Worm (Caenorhabditis elegans) whole organism, L3 larva: ENCODE data around the gene nspd-4.
A peak's percentile ranks its signal among the peaks of the same experiment; 100 is the strongest.

Experiments
- ZK546.5 ChIP-seq: sonication (generic microtip); optimal IDR thresholded peaks from 2 replicates; lab custom pipeline; 2017; ENCODE audit warnings: missing biosample characterization, missing genetic modification characterization
- aly-2 ChIP-seq: fragments of 150-350 bp; optimal IDR thresholded peaks from 2 replicates; lab custom pipeline; 2014; ENCODE audit warnings: missing biosample characterization, missing genetic modification characterization
- ceh-16 ChIP-seq: sonication (generic microtip); optimal IDR thresholded peaks from 2 replicates; lab custom pipeline; 2017; ENCODE audit warnings: missing biosample characterization, missing genetic modification characterization
- ceh-28 ChIP-seq: fragments of 150-350 bp; optimal IDR thresholded peaks from 2 replicates; lab custom pipeline; 2014; ENCODE audit warnings: missing biosample characterization, missing genetic modification reagents, missing genetic modification characterization
- ceh-82 ChIP-seq: fragments of 150-350 bp; optimal IDR thresholded peaks from 2 replicates; lab custom pipeline; 2014; ENCODE audit warnings: missing biosample characterization, missing genetic modification characterization
- ceh-9 ChIP-seq: sonication (generic microtip); optimal IDR thresholded peaks from 2 replicates; lab custom pipeline; 2018; ENCODE audit warnings: missing biosample characterization, missing genetic modification characterization
- daf-12 ChIP-seq: fragments of 150-350 bp; optimal IDR thresholded peaks from 2 replicates; lab custom pipeline; 2014; ENCODE audit warnings: missing biosample characterization, missing genetic modification reagents, missing genetic modification characterization
- egl-27 ChIP-seq: sonication (generic microtip); optimal IDR thresholded peaks from 4 replicates; lab custom pipeline; 2017; ENCODE audit warnings: missing biosample characterization, missing genetic modification reagents, missing genetic modification characterization
- egl-5 ChIP-seq: fragments of 150-350 bp; optimal IDR thresholded peaks from 2 replicates; lab custom pipeline; 2017; ENCODE audit warnings: missing biosample characterization, missing genetic modification reagents, missing genetic modification characterization, inconsistent platforms
- elt-1 ChIP-seq: fragments of 150-350 bp; optimal IDR thresholded peaks from 2 replicates; lab custom pipeline; 2014; ENCODE audit warnings: missing biosample characterization, missing genetic modification characterization
- elt-2 ChIP-seq: sonication (generic microtip); optimal IDR thresholded peaks from 2 replicates; lab custom pipeline; 2016; ENCODE audit warnings: missing genetic modification reagents, mild to moderate bottlenecking, missing genetic modification characterization, missing compliant biosample characterization
- elt-3 ChIP-seq, 3 experiments: fragments of 150-350 bp in 1 of 3; sonication (generic microtip) in 2 of 3; optimal IDR thresholded peaks; 2 replicates in 2 of 3; 4 replicates in 1 of 3; lab custom pipeline; 2014 to 2017; ENCODE audit warnings: missing biosample characterization in 3 of 3, missing genetic modification characterization in 3 of 3
- eor-1 ChIP-seq, 2 experiments: fragments of 150-350 bp; optimal IDR thresholded peaks; 2 replicates each; lab custom pipeline; 2014 to 2018; ENCODE audit warnings: missing biosample characterization in 2 of 2, missing genetic modification characterization in 2 of 2
- fkh-2 ChIP-seq: fragments of 150-350 bp; optimal IDR thresholded peaks from 2 replicates; lab custom pipeline; 2014; ENCODE audit warnings: missing biosample characterization, missing genetic modification reagents, missing genetic modification characterization
- fos-1 ChIP-seq: fragments of 150-350 bp; optimal IDR thresholded peaks from 2 replicates; lab custom pipeline; 2014; ENCODE audit warnings: missing biosample characterization, missing genetic modification characterization
- hmg-11 ChIP-seq: sonication (generic microtip); optimal IDR thresholded peaks from 2 replicates; lab custom pipeline; 2016; ENCODE audit warnings: missing genetic modification characterization, missing compliant biosample characterization
- jun-1 ChIP-seq: fragments of 150-350 bp; optimal IDR thresholded peaks from 2 replicates; lab custom pipeline; 2014; ENCODE audit warnings: missing biosample characterization, missing genetic modification reagents, missing genetic modification characterization
- lin-15B ChIP-seq: fragments of 150-350 bp; optimal IDR thresholded peaks from 2 replicates; lab custom pipeline; 2014; ENCODE audit warnings: missing biosample characterization, missing genetic modification characterization
- lin-39 ChIP-seq: fragments of 150-350 bp; optimal IDR thresholded peaks from 2 replicates; lab custom pipeline; 2018; ENCODE audit warnings: missing biosample characterization, missing genetic modification reagents, missing genetic modification characterization
- mml-1 ChIP-seq: fragments of 150-350 bp; sonication (generic microtip); optimal IDR thresholded peaks from 3 replicates; lab custom pipeline; 2014; ENCODE audit warnings: missing biosample characterization, missing genetic modification characterization
- nfya-1 ChIP-seq: sonication (generic microtip); optimal IDR thresholded peaks from 2 replicates; lab custom pipeline; 2017; ENCODE audit warnings: missing genetic modification characterization, mild to moderate bottlenecking, missing compliant biosample characterization, antibody characterized with exemption, moderate library complexity; ENCODE audit not compliant: insufficient read depth
- nhr-11 ChIP-seq: fragments of 150-350 bp; optimal IDR thresholded peaks from 2 replicates; lab custom pipeline; 2014; ENCODE audit warnings: missing biosample characterization, missing genetic modification characterization
- nhr-12 ChIP-seq: fragments of 150-350 bp; optimal IDR thresholded peaks from 2 replicates; lab custom pipeline; 2014; ENCODE audit warnings: missing biosample characterization, missing genetic modification characterization
- nhr-23 ChIP-seq: fragments of 150-350 bp; optimal IDR thresholded peaks from 2 replicates; lab custom pipeline; 2014; ENCODE audit warnings: missing biosample characterization, missing genetic modification reagents, missing genetic modification characterization
- nhr-25 ChIP-seq: sonication (generic microtip); optimal IDR thresholded peaks from 2 replicates; lab custom pipeline; 2017; ENCODE audit warnings: missing biosample characterization, missing genetic modification characterization
- nhr-67 ChIP-seq: fragments of 150-350 bp; optimal IDR thresholded peaks from 2 replicates; lab custom pipeline; 2014; ENCODE audit warnings: missing biosample characterization, missing genetic modification characterization
- nhr-76 ChIP-seq: fragments of 150-350 bp; sonication (generic microtip); optimal IDR thresholded peaks from 5 replicates; lab custom pipeline; 2014; ENCODE audit warnings: missing biosample characterization, missing genetic modification characterization
- pha-4 ChIP-seq: fragments of 150-350 bp; optimal IDR thresholded peaks from 2 replicates; lab custom pipeline; 2014; ENCODE audit warnings: missing biosample characterization, missing genetic modification reagents, missing genetic modification characterization
- pqm-1 ChIP-seq: fragments of 150-350 bp; optimal IDR thresholded peaks from 2 replicates; lab custom pipeline; 2017; ENCODE audit warnings: missing biosample characterization, missing genetic modification characterization, inconsistent platforms
- sea-2 ChIP-seq: fragments of 150-350 bp; sonication (generic microtip); optimal IDR thresholded peaks from 4 replicates; lab custom pipeline; 2014; ENCODE audit warnings: missing biosample characterization, missing genetic modification reagents, missing genetic modification characterization
- snpc-4 ChIP-seq: fragments of 150-350 bp; optimal IDR thresholded peaks from 2 replicates; lab custom pipeline; 2014; ENCODE audit warnings: missing biosample characterization, missing genetic modification characterization
- tbx-2 ChIP-seq: sonication (generic microtip); optimal IDR thresholded peaks from 2 replicates; lab custom pipeline; 2016; ENCODE audit warnings: mild to moderate bottlenecking, missing genetic modification characterization, missing compliant biosample characterization
- unc-39 ChIP-seq: sonication (generic microtip); optimal IDR thresholded peaks from 4 replicates; lab custom pipeline; 2017; ENCODE audit warnings: missing biosample characterization, missing genetic modification characterization
- unc-62 ChIP-seq: fragments of 150-350 bp; sonication (generic microtip); optimal IDR thresholded peaks from 4 replicates; lab custom pipeline; 2014; ENCODE audit warnings: missing biosample characterization, missing genetic modification reagents, missing genetic modification characterization
- zag-1 ChIP-seq: fragments of 150-350 bp; optimal IDR thresholded peaks from 2 replicates; lab custom pipeline; 2014; ENCODE audit warnings: missing biosample characterization, missing genetic modification characterization
- ztf-11 ChIP-seq: fragments of 150-350 bp; optimal IDR thresholded peaks from 2 replicates; lab custom pipeline; 2014; ENCODE audit warnings: missing biosample characterization, missing genetic modification characterization
- ztf-4 ChIP-seq: fragments of 150-350 bp; optimal IDR thresholded peaks from 2 replicates; lab custom pipeline; 2014; ENCODE audit warnings: missing biosample characterization, missing genetic modification characterization

Gene nspd-4

DNA sequence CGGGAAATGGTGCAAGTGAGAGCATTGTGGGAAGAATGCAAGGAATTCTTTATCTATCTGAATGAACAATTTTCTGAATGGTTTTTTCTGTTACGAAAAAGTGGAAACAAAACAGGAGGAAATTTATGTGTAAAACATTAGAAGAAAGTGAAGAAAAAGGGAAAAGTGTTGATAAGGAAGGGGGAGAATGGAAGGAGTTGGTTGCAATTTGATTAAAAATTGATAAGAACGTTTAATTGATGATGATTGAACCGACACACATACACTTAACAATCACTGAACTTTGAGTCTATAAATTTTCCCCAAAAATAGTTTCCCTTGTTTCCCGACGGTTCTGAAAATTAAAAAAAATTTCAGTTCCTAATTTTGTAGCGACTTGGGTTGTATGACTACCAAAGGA lies 39.5 kb upstream of the nspd-4 start:
- TF ChIP-seq lin-15B (no peak), pqm-1 (tag; lab: Kevin White, UChicago) (peak; percentile 38), elt-2 (tag; lab: Kevin White, UChicago) (peak; percentile 96), ztf-4 (tag; lab: Kevin White, UChicago) (no peak), ceh-9 (tag; lab: Kevin White, UChicago) (no peak), tbx-2 (tag; lab: Kevin White, UChicago) (no peak), nhr-11 (tag; lab: Kevin White, UChicago) (no peak), fkh-2 (tag; lab: Kevin White, UChicago) (no peak), egl-5 (tag; lab: Kevin White, UChicago) (no peak), ceh-28 (tag; lab: Kevin White, UChicago) (no peak), daf-12 (tag; lab: Kevin White, UChicago) (no peak), ceh-16 (tag; lab: Kevin White, UChicago) (no peak), pha-4 (peak; percentile 10), nfya-1 (no peak), jun-1 (tag; lab: Kevin White, UChicago) (no peak), nhr-76 (tag; lab: Kevin White, UChicago) (no peak), nhr-25 (tag; lab: Kevin White, UChicago) (no peak), unc-39 (tag; lab: Kevin White, UChicago) (no peak), mml-1 (tag; lab: Kevin White, UChicago) (no peak), ztf-11 (tag; lab: Kevin White, UChicago) (no peak), nhr-12 (no peak), unc-62 (GFP tag; lab: Kevin White, UChicago) (no peak)

- TF ChIP-seq egl-5 (tag; lab: Kevin White, UChicago), result peak; percentile 16
- no peak for TF ChIP-seq aly-2 (tag; lab: Kevin White, UChicago)
- TF ChIP-seq tbx-2 (tag; lab: Kevin White, UChicago), result no peak
Observed at ce11 chrII:4805799-4806198, 36.6 kb upstream of the nspd-4 start.

DNA sequence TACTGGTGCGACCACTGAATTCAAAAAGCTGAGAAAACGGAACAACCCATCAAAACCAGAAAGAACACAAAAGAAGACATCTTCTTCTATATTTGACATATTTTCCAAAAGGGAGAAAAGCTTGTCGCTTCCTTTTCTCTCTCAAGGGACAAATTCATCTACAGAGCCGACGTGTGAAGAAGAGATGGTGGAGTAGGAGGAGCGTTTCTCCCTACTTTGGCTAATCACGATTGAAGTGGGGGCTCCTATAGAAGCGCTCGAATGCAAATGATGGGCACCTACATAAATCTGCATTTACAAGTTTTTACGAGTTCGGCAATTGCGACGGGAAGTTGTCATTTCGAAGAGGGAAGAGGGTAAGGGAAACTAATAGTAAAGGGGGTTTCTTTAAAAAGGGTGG lies 36.1 kb upstream of the nspd-4 start:
- TF ChIP-seq unc-62 (GFP tag; lab: Kevin White, UChicago) (peak; percentile 41), elt-1 (tag; lab: Kevin White, UChicago) (peak; percentile 34), pha-4 (no peak), lin-39 (peak; percentile 36), nhr-11 (tag; lab: Kevin White, UChicago) (no peak), egl-27 (tag; lab: Kevin White, UChicago) (no peak)

ce11 chrII:4806726-4807125 lies 35.7 kb upstream of the nspd-4 start:
- TF ChIP-seq elt-1 (tag; lab: Kevin White, UChicago) (no peak), pha-4 (no peak), hmg-11 (tag; lab: Kevin White, UChicago) (no peak), lin-39 (no peak), nhr-25 (tag; lab: Kevin White, UChicago) (no peak), jun-1 (tag; lab: Kevin White, UChicago) (no peak), nhr-67 (tag; lab: Kevin White, UChicago) (no peak)
- TF ChIP-seq, all 47 proteins: peak for 0

DNA sequence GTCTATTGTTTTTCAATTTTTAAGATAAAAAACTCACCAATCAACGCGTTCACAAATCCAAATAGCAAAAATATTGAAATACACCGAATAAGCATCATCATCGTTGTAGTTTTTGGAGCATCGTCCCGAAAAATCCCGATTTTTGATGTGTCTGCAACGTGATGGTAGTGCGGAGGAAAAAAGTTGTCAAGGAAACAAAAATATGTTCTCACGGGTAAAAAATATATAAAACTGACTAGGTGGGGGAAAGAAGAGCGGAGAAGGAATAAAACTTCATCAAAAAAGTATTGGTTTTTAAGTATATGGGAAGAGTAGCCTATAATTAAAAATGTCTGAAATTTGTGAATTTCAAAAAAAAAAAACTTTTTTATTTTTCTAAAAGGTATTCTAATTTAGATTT lies 30.4 kb upstream of the nspd-4 start, which contains the start of gene rig-6:
rig-6 (minus strand) TSS at position 101 of the 400 bp plus-strand sequence.
- TF ChIP-seq hmg-11 (tag; lab: Kevin White, UChicago) (no peak), eor-1 (tag; optimal IDR thresholded peaks at IDR 0.05; lab: Kevin White, UChicago) (no peak), zag-1 (tag; lab: Kevin White, UChicago) (no peak), ceh-82 (no peak), elt-3 (tag; optimal IDR thresholded peaks at IDR 0.05; lab: Kevin White, UChicago) (no peak), nhr-23 (no peak), elt-2 (tag; lab: Kevin White, UChicago) (no peak), nhr-67 (tag; lab: Kevin White, UChicago) (no peak), nhr-12 (no peak), snpc-4 (tag; lab: Kevin White, UChicago) (no peak), sea-2 (no peak), unc-39 (tag; lab: Kevin White, UChicago) (no peak), ceh-16 (tag; lab: Kevin White, UChicago) (no peak), fos-1 (tag; lab: Kevin White, UChicago) (no peak), nfya-1 (no peak), ZK546.5 (tag; lab: Kevin White, UChicago) (no peak)
